Fruit fly (Drosophila melanogaster) whole organism, adult: Measurements from ENCODE around the gene HIP.
A peak's percentile ranks its signal among the peaks of the same experiment; 100 is the strongest.
"Not testable (repeated sequence)": the region's sequence is repeated elsewhere in the genome, so short reads cannot be mapped to it uniquely, and the experiment has no call there.

Experiments used
- CG11617 ChIP-seq: fragments of 200-800 bp; sonication (Bioruptor generic); optimal IDR thresholded peaks from 2 replicates; lab custom pipeline; 2017; ENCODE audit warnings: mild to moderate bottlenecking, missing biosample characterization, missing genetic modification reagents, missing genetic modification characterization
- CG14711 ChIP-seq: fragments of 200-800 bp; sonication (Bioruptor generic); optimal IDR thresholded peaks from 2 replicates; lab custom pipeline; 2018; ENCODE audit warnings: missing biosample characterization, mild to moderate bottlenecking, missing genetic modification characterization, moderate library complexity
- CG7045 ChIP-seq: fragments of 200-800 bp; sonication (Bioruptor generic); optimal IDR thresholded peaks from 2 replicates; lab custom pipeline; 2017; ENCODE audit warnings: missing biosample characterization, mild to moderate bottlenecking, missing genetic modification characterization
- Crg-1 ChIP-seq: fragments of 200-800 bp; sonication (Bioruptor generic); optimal IDR thresholded peaks from 2 replicates; lab custom pipeline; 2016; ENCODE audit warnings: missing biosample characterization, missing genetic modification characterization
- Mnt ChIP-seq: fragments of 200-800 bp; sonication (Bioruptor generic); optimal IDR thresholded peaks from 2 replicates; lab custom pipeline; 2016; ENCODE audit warnings: missing biosample characterization, mild to moderate bottlenecking, missing genetic modification characterization
- cnc ChIP-seq, 2 experiments: fragments of >200 bp; optimal IDR thresholded peaks; 2 replicates each; lab custom pipeline; 2017
- kay ChIP-seq: fragments of 200-800 bp; sonication (Bioruptor generic); peaks from one replicate; lab custom pipeline; 2016; ENCODE audit warnings: missing biosample characterization, missing genetic modification characterization, borderline replicate concordance
- pad ChIP-seq: fragments of 200-800 bp; sonication (Bioruptor generic); optimal IDR thresholded peaks from 3 replicates; lab custom pipeline; 2017; ENCODE audit warnings: missing biosample characterization, missing genetic modification characterization, mild to moderate bottlenecking, moderate library complexity, missing genetic modification reagents
- toe ChIP-seq: fragments of 200-800 bp; sonication (Bioruptor generic); optimal IDR thresholded peaks from 2 replicates; lab custom pipeline; 2016; ENCODE audit warnings: missing biosample characterization, missing genetic modification characterization

DNA sequence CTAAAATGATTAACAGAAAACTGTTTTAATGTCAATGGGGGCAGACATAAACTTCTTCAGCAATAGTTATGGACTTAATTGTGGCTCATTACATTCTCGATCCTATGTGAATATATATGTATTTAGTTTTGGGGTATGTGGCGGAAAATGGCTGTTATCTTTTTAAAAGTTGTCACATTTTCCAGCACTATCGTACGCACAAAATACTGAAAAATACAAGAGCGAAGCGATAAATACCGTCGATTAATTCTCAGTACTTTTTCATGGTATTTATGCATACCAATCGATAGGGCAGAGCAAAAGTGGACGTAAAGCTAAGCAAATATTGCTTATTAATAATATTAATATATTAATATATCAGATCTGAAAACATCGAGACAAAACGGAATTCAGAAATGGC lies 9.2 kb upstream of the HIP start, which contains the start of gene HIP-R:
- TF ChIP-seq kay (GFP tag; lab: Kevin White, UChicago), result peak; percentile 18
- TF ChIP-seq CG14711 (tag; lab: Kevin White, UChicago); CG7045 (GFP tag; lab: Kevin White, UChicago); Mnt; Crg-1; cnc (optimal IDR thresholded peaks at IDR 0.05; lab: Kevin White, UChicago); CG11617; pad (GFP tag; lab: Kevin White, UChicago); toe: not testable (repeated sequence)
